Worm (Caenorhabditis elegans) whole organism, L1 larva: ENCODE results near the gene fipr-18.

Experiments
- C16A3.4 ChIP-seq: fragments of 150-350 bp; optimal IDR thresholded peaks from 2 replicates; lab custom pipeline; 2014; ENCODE audit warnings: missing biosample characterization, missing genetic modification characterization
- C34B4.2 ChIP-seq: sonication (generic microtip); optimal IDR thresholded peaks from 2 replicates; lab custom pipeline; 2017; ENCODE audit warnings: mild to moderate bottlenecking, missing genetic modification characterization, missing compliant biosample characterization
- aha-1 ChIP-seq: fragments of 150-350 bp; optimal IDR thresholded peaks from 2 replicates; lab custom pipeline; 2014; ENCODE audit warnings: missing biosample characterization, missing genetic modification characterization
- ama-1 ChIP-seq: fragments of 150-350 bp; optimal IDR thresholded peaks from 2 replicates; lab custom pipeline; 2014
- blmp-1 ChIP-seq: fragments of 150-350 bp; optimal IDR thresholded peaks from 2 replicates; lab custom pipeline; 2014; ENCODE audit warnings: missing biosample characterization, missing genetic modification characterization
- ceh-8 ChIP-seq: fragments of 200-800 bp; sonication (Bioruptor generic); optimal IDR thresholded peaks from 2 replicates; lab custom pipeline; 2018; ENCODE audit warnings: mild to moderate bottlenecking, missing genetic modification characterization, moderate library complexity, missing compliant biosample characterization
- ceh-82 ChIP-seq, 3 experiments: fragments of 150-350 bp in 1 of 3; sonication (generic microtip) in 2 of 3; optimal IDR thresholded peaks; 2 replicates each; lab custom pipeline; 2014 to 2017; ENCODE audit warnings: missing biosample characterization in 3 of 3, missing genetic modification characterization in 3 of 3
- ceh-88 ChIP-seq: fragments of 200-800 bp; sonication (Bioruptor generic); IDR thresholded peaks from 2 replicates; pipeline ENCODE4 v1.3.6; 2022; ENCODE audit warnings: missing genetic modification characterization, missing compliant biosample characterization
- ces-1 ChIP-seq: fragments of 150-350 bp; optimal IDR thresholded peaks from 2 replicates; lab custom pipeline; 2014; ENCODE audit warnings: missing biosample characterization, missing genetic modification reagents, missing genetic modification characterization
- dsc-1 ChIP-seq: sonication (generic microtip); optimal IDR thresholded peaks from 2 replicates; lab custom pipeline; 2016; ENCODE audit warnings: mild to moderate bottlenecking, missing genetic modification characterization, missing compliant biosample characterization
- efl-1 ChIP-seq, 4 experiments: fragments of 150-350 bp; optimal IDR thresholded peaks in 3 of 4; peaks in 1 of 4; 1 replicate in 1 of 4; 2 replicates in 3 of 4; lab custom pipeline; 2014; ENCODE audit warnings: missing biosample characterization in 2 of 4, missing genetic modification characterization in 2 of 4, missing genetic modification reagents in 2 of 4
- egl-13 ChIP-seq: sonication (generic microtip); optimal IDR thresholded peaks from 2 replicates; lab custom pipeline; 2016; ENCODE audit warnings: missing genotype, missing genetic modification reagents, missing genetic modification characterization, missing compliant biosample characterization
- elt-2 ChIP-seq: sonication (generic microtip); optimal IDR thresholded peaks from 2 replicates; lab custom pipeline; 2016; ENCODE audit warnings: missing genetic modification characterization, mild to moderate bottlenecking, inconsistent platforms, missing compliant biosample characterization, missing genetic modification reagents
- elt-3 ChIP-seq, 6 experiments: fragments of 150-350 bp in 1 of 6; sonication (generic microtip); optimal IDR thresholded peaks; 2 replicates each; lab custom pipeline; 2017 to 2018; ENCODE audit warnings: missing biosample characterization in 6 of 6, missing genetic modification characterization in 6 of 6, inconsistent platforms in 1 of 6
- fkh-10 ChIP-seq: sonication (generic microtip); optimal IDR thresholded peaks from 2 replicates; lab custom pipeline; 2017; ENCODE audit warnings: missing biosample characterization, missing genetic modification reagents, missing genetic modification characterization
- fos-1 ChIP-seq: fragments of 150-350 bp; optimal IDR thresholded peaks from 2 replicates; lab custom pipeline; 2014; ENCODE audit warnings: missing biosample characterization, missing genetic modification characterization
- grh-1 ChIP-seq: fragments of 200-800 bp; sonication (Bioruptor generic); IDR thresholded peaks from 2 replicates; pipeline ENCODE4 v1.3.6; 2022; ENCODE audit warnings: missing genetic modification reagents, missing genetic modification characterization, missing compliant biosample characterization
- hlh-4 ChIP-seq: sonication (generic microtip); optimal IDR thresholded peaks from 2 replicates; lab custom pipeline; 2016; ENCODE audit warnings: mild to moderate bottlenecking, missing genetic modification characterization, missing compliant biosample characterization
- hpl-2 ChIP-seq: fragments of 150-350 bp; optimal IDR thresholded peaks from 2 replicates; lab custom pipeline; 2014; ENCODE audit warnings: missing biosample characterization, missing genetic modification reagents, missing genetic modification characterization
- irx-1 ChIP-seq: sonication (generic microtip); optimal IDR thresholded peaks from 2 replicates; lab custom pipeline; 2016; ENCODE audit warnings: missing genetic modification characterization, missing compliant biosample characterization
- jun-1 ChIP-seq: fragments of 150-350 bp; optimal IDR thresholded peaks from 2 replicates; lab custom pipeline; 2014; ENCODE audit warnings: missing biosample characterization, missing genetic modification reagents, missing genetic modification characterization
- lin-13 ChIP-seq: fragments of 150-350 bp; optimal IDR thresholded peaks from 2 replicates; lab custom pipeline; 2014; ENCODE audit warnings: missing biosample characterization, missing genetic modification reagents, missing genetic modification characterization
- lin-15B ChIP-seq: fragments of 150-350 bp; sonication (generic microtip); optimal IDR thresholded peaks from 3 replicates; lab custom pipeline; 2014; ENCODE audit warnings: missing biosample characterization, missing genetic modification characterization
- lin-35 ChIP-seq, 2 experiments: fragments of 150-350 bp; optimal IDR thresholded peaks; 2 replicates each; lab custom pipeline; 2014; ENCODE audit warnings: missing biosample characterization in 2 of 2, missing genetic modification characterization in 2 of 2, missing genetic modification reagents in 2 of 2
- lin-39 ChIP-seq: fragments of 150-350 bp; optimal IDR thresholded peaks from 2 replicates; lab custom pipeline; 2014; ENCODE audit warnings: missing biosample characterization, missing genetic modification reagents, missing genetic modification characterization
- mab-9 ChIP-seq: fragments of 200-800 bp; sonication (Bioruptor generic); IDR thresholded peaks from 2 replicates; pipeline ENCODE4 v1.3.6; 2022; ENCODE audit warnings: missing genetic modification reagents, missing genetic modification characterization, missing compliant biosample characterization
- mdl-1 ChIP-seq, 2 experiments: fragments of 150-350 bp; optimal IDR thresholded peaks; 2 replicates each; lab custom pipeline; 2014 to 2017; ENCODE audit warnings: missing biosample characterization in 2 of 2, missing genetic modification characterization in 2 of 2, inconsistent platforms in 1 of 2
- mef-2 ChIP-seq: fragments of 150-350 bp; optimal IDR thresholded peaks from 2 replicates; lab custom pipeline; 2014; ENCODE audit warnings: missing biosample characterization, missing genetic modification characterization
- mep-1 ChIP-seq: fragments of 150-350 bp; optimal IDR thresholded peaks from 2 replicates; lab custom pipeline; 2014; ENCODE audit warnings: missing biosample characterization, missing genetic modification characterization
- nhr-19 ChIP-seq: fragments of 200-800 bp; sonication (Bioruptor generic); conservative IDR thresholded peaks from 2 replicates; pipeline ENCODE4 v1.3.6; 2022; ENCODE audit warnings: missing genetic modification characterization, missing compliant biosample characterization
- nhr-20 ChIP-seq: sonication (generic microtip); optimal IDR thresholded peaks from 2 replicates; lab custom pipeline; 2016; ENCODE audit warnings: mild to moderate bottlenecking, missing genetic modification characterization, missing compliant biosample characterization
- nhr-237 ChIP-seq: fragments of 150-350 bp; optimal IDR thresholded peaks from 2 replicates; lab custom pipeline; 2014; ENCODE audit warnings: missing biosample characterization, missing genetic modification characterization
- nhr-77 ChIP-seq: fragments of 150-350 bp; optimal IDR thresholded peaks from 2 replicates; lab custom pipeline; 2014; ENCODE audit warnings: missing biosample characterization, missing genetic modification characterization
- nhr-85 ChIP-seq: sonication (generic microtip); peaks from one replicate; lab custom pipeline; 2016; ENCODE audit warnings: missing genetic modification characterization, inconsistent platforms, missing compliant biosample characterization
- pag-3 ChIP-seq: sonication (generic microtip); optimal IDR thresholded peaks from 2 replicates; lab custom pipeline; 2017; ENCODE audit warnings: missing genetic modification characterization, mild to moderate bottlenecking, missing compliant biosample characterization, antibody characterized with exemption, borderline replicate concordance; ENCODE audit not compliant: insufficient read depth
- pax-3 ChIP-seq: fragments of 200-800 bp; sonication (Bioruptor generic); optimal IDR thresholded peaks from 2 replicates; lab custom pipeline; 2018; ENCODE audit warnings: mild to moderate bottlenecking, missing genetic modification characterization, moderate library complexity, missing compliant biosample characterization
- pqm-1 ChIP-seq: sonication (generic microtip); optimal IDR thresholded peaks from 3 replicates; lab custom pipeline; 2017; ENCODE audit warnings: missing biosample characterization, missing genetic modification characterization
- rnt-1 ChIP-seq: sonication (generic microtip); optimal IDR thresholded peaks from 2 replicates; lab custom pipeline; 2016; ENCODE audit warnings: mild to moderate bottlenecking, missing genetic modification characterization, moderate library complexity, missing compliant biosample characterization
- snpc-4 ChIP-seq: fragments of 150-350 bp; optimal IDR thresholded peaks from 2 replicates; lab custom pipeline; 2014; ENCODE audit warnings: missing biosample characterization, missing genetic modification characterization
- sox-4 ChIP-seq: sonication (generic microtip); optimal IDR thresholded peaks from 2 replicates; lab custom pipeline; 2016; ENCODE audit warnings: missing genetic modification characterization, missing compliant biosample characterization
- sptf-1 ChIP-seq: fragments of 150-350 bp; optimal IDR thresholded peaks from 2 replicates; lab custom pipeline; 2014; ENCODE audit warnings: missing biosample characterization, missing genetic modification characterization
- sup-37 ChIP-seq: fragments of 200-800 bp; sonication (Bioruptor generic); optimal IDR thresholded peaks from 2 replicates; lab custom pipeline; 2018; ENCODE audit warnings: mild to moderate bottlenecking, missing genetic modification characterization, missing compliant biosample characterization
- tlp-1 ChIP-seq: fragments of 150-350 bp; optimal IDR thresholded peaks from 2 replicates; lab custom pipeline; 2014; ENCODE audit warnings: missing biosample characterization, missing genetic modification characterization
- unc-30 ChIP-seq: sonication (generic microtip); optimal IDR thresholded peaks from 2 replicates; lab custom pipeline; 2017; ENCODE audit warnings: missing biosample characterization, missing genetic modification characterization
- unc-62 ChIP-seq: fragments of 150-350 bp; optimal IDR thresholded peaks from 2 replicates; lab custom pipeline; 2014; ENCODE audit warnings: missing biosample characterization, missing genetic modification reagents, missing genetic modification characterization
- unc-86 ChIP-seq: sonication (generic microtip); optimal IDR thresholded peaks from 2 replicates; lab custom pipeline; 2016; ENCODE audit warnings: missing genetic modification characterization, missing compliant biosample characterization
- unc-98 ChIP-seq: fragments of 200-800 bp; sonication (Bioruptor generic); IDR thresholded peaks from 2 replicates; pipeline ENCODE4 v1.3.6; 2022; ENCODE audit warnings: missing genetic modification characterization, missing compliant biosample characterization
- vab-15 ChIP-seq: sonication (generic microtip); optimal IDR thresholded peaks from 2 replicates; lab custom pipeline; 2017; ENCODE audit warnings: missing genotype, mild to moderate bottlenecking, missing genetic modification characterization, missing compliant biosample characterization
- zip-4 ChIP-seq: fragments of 200-800 bp; sonication (Bioruptor generic); optimal IDR thresholded peaks from 2 replicates; lab custom pipeline; 2018; ENCODE audit warnings: mild to moderate bottlenecking, missing genetic modification characterization, moderate library complexity, missing compliant biosample characterization

fipr-18 gene

DNA sequence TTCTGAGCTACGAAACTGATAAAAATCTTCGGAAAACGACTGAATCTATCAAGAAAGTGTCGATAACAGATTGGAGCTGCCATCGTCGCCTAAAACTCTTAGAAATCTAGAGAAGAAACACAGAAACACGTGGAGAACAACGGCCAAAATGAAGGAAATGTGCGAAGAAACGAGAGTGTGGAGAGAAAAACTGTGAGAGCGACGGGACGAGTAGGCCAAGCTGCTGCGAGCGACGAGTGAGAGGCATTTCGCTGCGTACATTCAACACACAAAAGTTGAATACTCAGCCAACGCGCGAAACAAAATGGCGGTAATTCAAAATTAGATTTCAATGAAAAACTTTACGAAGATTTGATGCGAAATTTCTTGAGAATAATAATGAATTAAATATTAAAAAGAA lies 39.2 kb downstream of the fipr-18 start (continued):
- peak in 3 of 6 experiments; percentile 53 to 63 (median 56) for TF ChIP-seq elt-3 (tag; optimal IDR thresholded peaks at IDR 0.05; lab: Kevin White, UChicago)
- no peak for TF ChIP-seq unc-98 (GFP tag; lab: Robert Waterston, UW)
- TF ChIP-seq mab-9 (GFP tag; lab: Robert Waterston, UW) = peak; percentile 63; the same call in 1 of the 2 replicates
- TF ChIP-seq mdl-1 (tag; optimal IDR thresholded peaks at IDR 0.05; lab: Kevin White, UChicago) = peak in 1 of 2 experiments; percentile 93
- TF ChIP-seq dsc-1 (tag; lab: Kevin White, UChicago) = peak; percentile 77
- TF ChIP-seq mef-2 (tag; lab: Kevin White, UChicago) = no peak
- TF ChIP-seq ceh-82 (tag; optimal IDR thresholded peaks at IDR 0.05; lab: Kevin White, UChicago) = peak; percentile 71 to 86 (median 75)

DNA sequence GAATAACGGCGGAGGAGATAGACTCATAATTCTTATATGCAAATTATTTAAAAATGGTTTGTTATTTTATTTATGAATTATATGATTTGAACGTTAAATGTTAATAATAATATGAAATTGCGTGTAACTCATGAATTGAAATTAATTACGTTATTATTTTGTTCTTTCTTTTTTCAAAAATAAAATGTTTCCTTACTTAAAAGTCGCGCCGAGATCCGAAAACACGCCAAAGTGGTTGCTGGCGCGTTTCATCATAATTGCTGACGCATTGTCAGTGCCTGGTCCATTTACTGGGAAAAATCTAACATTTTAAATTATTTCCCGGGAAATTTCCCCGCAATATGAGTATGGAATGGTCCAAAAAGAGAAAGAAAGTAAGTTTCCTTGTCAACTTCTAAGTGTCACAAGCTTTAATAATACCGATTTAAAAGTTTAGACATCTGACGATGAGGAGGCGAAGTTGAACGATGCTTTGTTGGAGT lies 40.3 kb downstream of the fipr-18 start, which contains the start of the genes C07H6.9 and sap-140:
C07H6.9 (minus strand) TSS at position 51 of the 482 bp plus-strand sequence.
sap-140 (plus strand) TSS at position 318 of the 482 bp plus-strand sequence.
- peak; percentile 84 for TF ChIP-seq blmp-1 (tag; lab: Kevin White, UChicago)
- no peak for TF ChIP-seq ces-1
- peak; percentile 92 to 96 for TF ChIP-seq lin-35 (GFP tag; optimal IDR thresholded peaks at IDR 0.05; lab: Kevin White, UChicago)
- TF ChIP-seq egl-13 (tag; lab: Kevin White, UChicago) = peak; percentile 67
- 0 out of 2 replicates have a peak, but pooled peaks have one; percentile 45 for TF ChIP-seq mab-9 (GFP tag; lab: Robert Waterston, UW)
- peak; percentile 22 for TF ChIP-seq sup-37 (GFP tag; lab: Kevin White, UChicago)
- peak; percentile 93 for TF ChIP-seq rnt-1 (tag; lab: Kevin White, UChicago)
- TF ChIP-seq unc-86 = peak; percentile 79
- TF ChIP-seq zip-4 (GFP tag; lab: Kevin White, UChicago) = peak; percentile 35
- TF ChIP-seq unc-30 (tag; lab: Kevin White, UChicago) = no peak
- no peak for TF ChIP-seq pqm-1 (tag; lab: Kevin White, UChicago)
- peak; percentile 24 for TF ChIP-seq fos-1 (tag; lab: Kevin White, UChicago)
- peak; percentile 84 to 94 for TF ChIP-seq efl-1 (optimal IDR thresholded peaks at IDR 0.05; lab: Kevin White, UChicago)
- peak; percentile 92 to 99 for TF ChIP-seq efl-1 (GFP tag; optimal IDR thresholded peaks at IDR 0.05 in 1 of 2; lab: Kevin White, UChicago)
- 0 out of 2 replicates have a peak, but pooled peaks have one; percentile 41 for TF ChIP-seq ceh-88
- peak; percentile 54 for TF ChIP-seq nhr-237
- TF ChIP-seq C34B4.2 (tag; lab: Kevin White, UChicago) = no peak
- peak; percentile 47 for TF ChIP-seq vab-15
- TF ChIP-seq lin-39 (tag; lab: Kevin White, UChicago) = peak; percentile 67
- TF ChIP-seq ama-1 (lab: Kevin White, UChicago) = no peak
- TF ChIP-seq irx-1 (tag; lab: Kevin White, UChicago) = peak; percentile 46
- peak; percentile 27 for TF ChIP-seq elt-2
- no peak for TF ChIP-seq tlp-1 (tag; lab: Kevin White, UChicago)
- peak; percentile 16 for TF ChIP-seq fkh-10 (GFP tag; lab: Kevin White, UChicago)
- TF ChIP-seq ceh-8 (GFP tag; lab: Kevin White, UChicago) = peak; percentile 82
- no peak for TF ChIP-seq sptf-1 (tag; lab: Kevin White, UChicago)
- TF ChIP-seq unc-62 (GFP tag; lab: Kevin White, UChicago) = no peak
- peak in 3 of 6 experiments; percentile 16 to 80 (median 20) for TF ChIP-seq elt-3 (tag; optimal IDR thresholded peaks at IDR 0.05; lab: Kevin White, UChicago)
- peak; percentile 87 for TF ChIP-seq dsc-1 (tag; lab: Kevin White, UChicago)
- TF ChIP-seq nhr-85 (tag; lab: Kevin White, UChicago) = peak; percentile 93
- TF ChIP-seq lin-15B (tag; lab: Kevin White, UChicago) = peak; percentile 73
- no peak for TF ChIP-seq hlh-4 (tag; lab: Kevin White, UChicago)
- TF ChIP-seq nhr-20 (tag; lab: Kevin White, UChicago) = peak; percentile 88
- TF ChIP-seq pag-3 (tag; lab: Kevin White, UChicago) = no peak
- peak; percentile 48 for TF ChIP-seq aha-1 (tag; lab: Kevin White, UChicago)
- TF ChIP-seq mep-1 (tag; lab: Kevin White, UChicago) = peak; percentile 97
- TF ChIP-seq lin-13 (GFP tag; lab: Kevin White, UChicago) = peak; percentile 82
- peak; percentile 68 for TF ChIP-seq grh-1 (GFP tag; lab: Robert Waterston, UW)
- no peak for TF ChIP-seq pax-3 (tag; lab: Kevin White, UChicago)
- TF ChIP-seq sox-4 (tag; lab: Kevin White, UChicago) = peak; percentile 64
- peak; percentile 80 for TF ChIP-seq snpc-4 (tag; lab: Kevin White, UChicago)
- TF ChIP-seq nhr-77 (tag; lab: Kevin White, UChicago) = peak; percentile 70
- peak in 1 of 2 experiments; percentile 81 for TF ChIP-seq mdl-1 (tag; optimal IDR thresholded peaks at IDR 0.05; lab: Kevin White, UChicago)
- peak; percentile 47 for TF ChIP-seq jun-1 (tag; lab: Kevin White, UChicago)
- TF ChIP-seq hpl-2 (GFP tag; lab: Kevin White, UChicago) = no peak
- TF ChIP-seq nhr-19 (GFP tag; lab: Robert Waterston, UW) = peak; percentile 86
- peak; percentile 80 for TF ChIP-seq C16A3.4
